Worm (Caenorhabditis elegans) whole organism, L4 larva: ENCODE results near the gene ceh-76.

Experiments
- D1046.2 ChIP-seq: fragments of 200-800 bp; sonication (Bioruptor generic); IDR thresholded peaks from 2 replicates; pipeline ENCODE4 v1.3.6; 2022; ENCODE audit warnings: missing genetic modification characterization, missing compliant biosample characterization
- F26F4.8 ChIP-seq: fragments of 200-800 bp; sonication (Bioruptor generic); conservative IDR thresholded peaks from 2 replicates; pipeline ENCODE4 v1.3.6; 2022; ENCODE audit warnings: missing genetic modification characterization, missing compliant biosample characterization
- T20F7.1 ChIP-seq: fragments of 200-800 bp; sonication (Bioruptor generic); optimal IDR thresholded peaks from 2 replicates; lab custom pipeline; 2018; ENCODE audit warnings: mild to moderate bottlenecking, missing genetic modification characterization, missing compliant biosample characterization
- ZK337.2 ChIP-seq: fragments of 200-800 bp; sonication (Bioruptor generic); IDR thresholded peaks from 2 replicates; pipeline ENCODE4 v1.3.6; 2022; ENCODE audit warnings: missing genetic modification reagents, missing genetic modification characterization, missing compliant biosample characterization
- ceh-20 ChIP-seq: fragments of 200-800 bp; sonication (Bioruptor generic); IDR thresholded peaks from 2 replicates; pipeline ENCODE4 v1.3.6; 2022; ENCODE audit warnings: missing genetic modification reagents, missing genetic modification characterization, missing compliant biosample characterization
- ces-1 ChIP-seq: fragments of 150-350 bp; sonication (generic microtip); optimal IDR thresholded peaks from 4 replicates; lab custom pipeline; 2014; ENCODE audit warnings: missing biosample characterization, missing genetic modification reagents, missing genetic modification characterization
- cey-2 ChIP-seq: sonication (generic microtip); optimal IDR thresholded peaks from 3 replicates; lab custom pipeline; 2017; ENCODE audit warnings: missing genetic modification characterization, mild to moderate bottlenecking, missing compliant biosample characterization, antibody characterized with exemption, borderline replicate concordance; ENCODE audit not compliant: insufficient read depth
- ctbp-1 ChIP-seq: fragments of 200-800 bp; sonication (Bioruptor generic); IDR thresholded peaks from 2 replicates; pipeline ENCODE4 v1.3.6; 2022; ENCODE audit warnings: missing genetic modification reagents, missing genetic modification characterization, missing compliant biosample characterization
- daf-16 ChIP-seq, 3 experiments: sonication (generic microtip); optimal IDR thresholded peaks; 2 replicates each; lab custom pipeline; 2016 to 2017; ENCODE audit warnings: missing genetic modification characterization in 3 of 3, missing genetic modification reagents in 3 of 3, mild to moderate bottlenecking in 2 of 3, missing compliant biosample characterization in 2 of 3, missing biosample characterization in 1 of 3, moderate library complexity in 1 of 3
- daf-8 ChIP-seq: fragments of 200-800 bp; sonication (Bioruptor generic); IDR thresholded peaks from 2 replicates; pipeline ENCODE4 v1.3.6; 2022; ENCODE audit warnings: missing genetic modification characterization, missing compliant biosample characterization
- dmd-6 ChIP-seq: fragments of 200-800 bp; sonication (Bioruptor generic); IDR thresholded peaks from 2 replicates; pipeline ENCODE4 v1.3.6; 2022; ENCODE audit warnings: missing genetic modification reagents, missing genetic modification characterization, missing compliant biosample characterization
- dpl-1 ChIP-seq: fragments of 150-350 bp; optimal IDR thresholded peaks from 2 replicates; lab custom pipeline; 2014; ENCODE audit warnings: missing biosample characterization, missing genetic modification reagents, missing genetic modification characterization
- duxl-1 ChIP-seq: sonication (generic microtip); optimal IDR thresholded peaks from 2 replicates; lab custom pipeline; 2016; ENCODE audit warnings: mild to moderate bottlenecking, missing genetic modification characterization, moderate library complexity, missing compliant biosample characterization; ENCODE audit not compliant: poor library complexity
- dve-1 ChIP-seq: sonication (generic microtip); optimal IDR thresholded peaks from 2 replicates; lab custom pipeline; 2017; ENCODE audit warnings: antibody characterized with exemption, mild to moderate bottlenecking, missing genetic modification characterization, missing compliant biosample characterization; ENCODE audit not compliant: insufficient read depth
- hlh-11 ChIP-seq: fragments of 200-800 bp; sonication (Bioruptor generic); optimal IDR thresholded peaks from 2 replicates; lab custom pipeline; 2018; ENCODE audit warnings: mild to moderate bottlenecking, missing genetic modification characterization, missing compliant biosample characterization
- hlh-30 ChIP-seq: sonication (generic microtip); optimal IDR thresholded peaks from 2 replicates; lab custom pipeline; 2017; ENCODE audit warnings: antibody characterized with exemption, mild to moderate bottlenecking, missing genetic modification characterization, missing compliant biosample characterization; ENCODE audit not compliant: insufficient read depth
- lin-39 ChIP-seq: fragments of 150-350 bp; optimal IDR thresholded peaks from 2 replicates; lab custom pipeline; 2014; ENCODE audit warnings: missing biosample characterization, missing genetic modification reagents, missing genetic modification characterization
- lir-3 ChIP-seq: sonication (generic microtip); optimal IDR thresholded peaks from 2 replicates; lab custom pipeline; 2016; ENCODE audit warnings: mild to moderate bottlenecking, missing genetic modification characterization, missing compliant biosample characterization
- lsy-2 ChIP-seq, 2 experiments: fragments of 150-350 bp in 1 of 2; sonication (generic microtip) in 1 of 2; optimal IDR thresholded peaks; 2 replicates each; lab custom pipeline; 2014 to 2017; ENCODE audit warnings: missing biosample characterization in 2 of 2, missing genetic modification characterization in 2 of 2
- mdl-1 ChIP-seq, 2 experiments: fragments of 150-350 bp in 1 of 2; sonication (generic microtip) in 1 of 2; optimal IDR thresholded peaks; 2 replicates each; lab custom pipeline; 2014 to 2017; ENCODE audit warnings: missing biosample characterization in 2 of 2, missing genetic modification characterization in 2 of 2
- mep-1 ChIP-seq: fragments of 150-350 bp; sonication (generic microtip); optimal IDR thresholded peaks from 3 replicates; lab custom pipeline; 2014; ENCODE audit warnings: missing biosample characterization, missing genetic modification characterization
- mes-2 ChIP-seq: sonication (generic microtip); optimal IDR thresholded peaks from 2 replicates; lab custom pipeline; 2016; ENCODE audit warnings: missing genotype, mild to moderate bottlenecking, missing genetic modification characterization, missing compliant biosample characterization; ENCODE audit not compliant: poor library complexity, severe bottlenecking
- mxl-2 ChIP-seq: fragments of 200-800 bp; sonication (Bioruptor generic); conservative IDR thresholded peaks from 2 replicates; pipeline ENCODE4 v1.3.6; 2022; ENCODE audit warnings: missing genetic modification reagents, missing genetic modification characterization, missing compliant biosample characterization
- mxl-3 ChIP-seq: fragments of 200-800 bp; sonication (Bioruptor generic); optimal IDR thresholded peaks from 2 replicates; lab custom pipeline; 2018; ENCODE audit warnings: mild to moderate bottlenecking, missing genetic modification characterization, missing compliant biosample characterization
- nhr-111 ChIP-seq: fragments of 200-800 bp; sonication (Bioruptor generic); optimal IDR thresholded peaks from 2 replicates; lab custom pipeline; 2018; ENCODE audit warnings: mild to moderate bottlenecking, missing genetic modification characterization, missing compliant biosample characterization
- nhr-237 ChIP-seq: sonication (generic microtip); optimal IDR thresholded peaks from 2 replicates; lab custom pipeline; 2017; ENCODE audit warnings: missing biosample characterization, missing genetic modification characterization
- nhr-28 ChIP-seq: fragments of 150-350 bp; optimal IDR thresholded peaks from 2 replicates; lab custom pipeline; 2014; ENCODE audit warnings: missing biosample characterization, missing genetic modification characterization
- nhr-48 ChIP-seq: sonication (generic microtip); optimal IDR thresholded peaks from 2 replicates; lab custom pipeline; 2016; ENCODE audit warnings: mild to moderate bottlenecking, missing genetic modification characterization, missing compliant biosample characterization
- nhr-76 ChIP-seq: fragments of 150-350 bp; optimal IDR thresholded peaks from 2 replicates; lab custom pipeline; 2014; ENCODE audit warnings: missing biosample characterization, missing genetic modification characterization
- nhr-77 ChIP-seq: fragments of 150-350 bp; optimal IDR thresholded peaks from 2 replicates; lab custom pipeline; 2014; ENCODE audit warnings: missing biosample characterization, missing genetic modification characterization
- pha-4 ChIP-seq, 2 experiments: fragments of 150-350 bp in 1 of 2; fragments of 200-800 bp in 1 of 2; sonication (Bioruptor generic) in 1 of 2; IDR thresholded peaks in 1 of 2; optimal IDR thresholded peaks in 1 of 2; 2 replicates each; pipeline versions ENCODE4 v1.3.6 to Lab custom; 2014 to 2022; ENCODE audit warnings: missing genetic modification characterization in 2 of 2, missing genetic modification reagents in 2 of 2, missing biosample characterization in 1 of 2, missing compliant biosample characterization in 1 of 2
- php-3 ChIP-seq: fragments of 200-800 bp; sonication (Bioruptor generic); IDR thresholded peaks from 2 replicates; pipeline ENCODE4 v1.3.6; 2022; ENCODE audit warnings: missing genetic modification reagents, missing genetic modification characterization, missing compliant biosample characterization
- set-16 ChIP-seq: fragments of 200-800 bp; sonication (Bioruptor generic); IDR thresholded peaks from 2 replicates; pipeline ENCODE4 v1.3.6; 2022; ENCODE audit warnings: missing genetic modification reagents, missing genetic modification characterization, missing compliant biosample characterization
- spr-1 ChIP-seq: sonication (generic microtip); optimal IDR thresholded peaks from 2 replicates; lab custom pipeline; 2016; ENCODE audit warnings: mild to moderate bottlenecking, missing genetic modification characterization, missing compliant biosample characterization
- spr-3 ChIP-seq: fragments of 200-800 bp; sonication (Bioruptor generic); optimal IDR thresholded peaks from 2 replicates; lab custom pipeline; 2018; ENCODE audit warnings: mild to moderate bottlenecking, missing genetic modification characterization, missing compliant biosample characterization
- unc-39 ChIP-seq: sonication (generic microtip); optimal IDR thresholded peaks from 2 replicates; lab custom pipeline; 2017; ENCODE audit warnings: missing biosample characterization, missing genetic modification characterization
- zip-2 ChIP-seq: fragments of 150-350 bp; optimal IDR thresholded peaks from 2 replicates; lab custom pipeline; 2014; ENCODE audit warnings: missing biosample characterization, missing genetic modification characterization
- ztf-7 ChIP-seq: fragments of 150-350 bp; optimal IDR thresholded peaks from 2 replicates; lab custom pipeline; 2014; ENCODE audit warnings: missing biosample characterization, missing genetic modification characterization

The ceh-76 gene

DNA sequence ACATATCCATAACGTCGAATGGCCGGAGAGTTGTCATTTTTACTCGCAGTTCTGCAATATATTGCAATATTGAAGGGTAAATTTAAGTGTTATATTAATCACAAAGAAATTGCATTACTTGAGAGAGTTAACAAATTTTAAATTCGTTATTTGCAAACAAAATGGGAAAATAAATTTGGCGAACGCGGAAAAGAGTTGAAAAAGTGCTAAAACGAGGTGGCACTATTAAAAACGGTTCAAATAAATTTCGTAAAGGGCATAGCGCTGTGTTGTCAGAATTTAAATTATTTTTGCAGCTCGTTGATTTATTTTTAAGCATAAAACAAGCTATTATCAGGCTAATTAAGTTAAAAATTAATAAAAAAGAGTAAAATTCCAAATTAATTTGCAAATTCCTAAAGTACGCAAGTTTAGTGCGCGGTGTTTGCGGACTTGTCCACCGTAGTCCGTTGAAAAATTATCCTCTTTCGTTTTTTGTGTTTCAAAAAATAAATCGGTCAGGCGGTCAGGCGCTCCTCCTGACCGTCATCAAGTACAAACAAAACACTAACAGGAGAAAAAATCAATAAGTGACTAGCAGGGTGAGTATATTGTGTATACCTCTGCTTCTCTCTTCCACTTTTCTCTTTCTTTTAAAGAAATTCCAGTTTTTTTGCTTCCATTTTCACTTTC, 11.0 kb downstream of the ceh-76 start, which contains the start of the genes natb-1 and abhd-12:
Gene natb-1, minus strand, starts transcription at position 51 of the 672 bp plus-strand sequence.
Gene abhd-12, plus strand, starts transcription at position 499 of the 672 bp plus-strand sequence.
- TF ChIP-seq hlh-30 (peak; percentile 95), ztf-7 (tag; lab: Kevin White, UChicago) (no peak), dpl-1 (GFP tag; lab: Kevin White, UChicago) (peak; percentile 21), set-16 (GFP tag; lab: Robert Waterston, UW) (no peak), ctbp-1 (GFP tag; lab: Robert Waterston, UW) (no peak), mes-2 (tag; lab: Kevin White, UChicago) (peak; percentile 46), nhr-76 (no peak), ZK337.2 (GFP tag; lab: Robert Waterston, UW) (no peak), dmd-6 (GFP tag; lab: Robert Waterston, UW) (no peak), F26F4.8 (GFP tag; lab: Robert Waterston, UW) (no peak), nhr-77 (peak; percentile 50), spr-3 (no peak), hlh-11 (peak; percentile 45), ces-1 (GFP tag; lab: Kevin White, UChicago) (no peak), unc-39 (tag; lab: Kevin White, UChicago) (no peak), lsy-2 (tag; optimal IDR thresholded peaks at IDR 0.05; lab: Kevin White, UChicago) (peak; percentile 39 to 96), nhr-111 (GFP tag; lab: Kevin White, UChicago) (no peak), lin-39 (tag; lab: Kevin White, UChicago) (no peak), mxl-2 (GFP tag; lab: Robert Waterston, UW) (no peak), cey-2 (tag; lab: Kevin White, UChicago) (no peak), nhr-48 (tag; lab: Kevin White, UChicago) (no peak), daf-8 (no peak), ceh-20 (no peak), nhr-28 (tag; lab: Kevin White, UChicago) (peak; percentile 40), mxl-3 (GFP tag; lab: Kevin White, UChicago) (peak; percentile 11), nhr-237 (tag; lab: Kevin White, UChicago) (no peak), mdl-1 (tag; optimal IDR thresholded peaks at IDR 0.05; lab: Kevin White, UChicago) (no peak), lir-3 (tag; lab: Kevin White, UChicago) (no peak), pha-4 (GFP tag; IDR thresholded peaks at IDR 0.05; lab: Robert Waterston, UW) (no peak), pha-4 (tag; optimal IDR thresholded peaks at IDR 0.05; lab: Kevin White, UChicago) (peak; percentile 92), php-3 (GFP tag; lab: Robert Waterston, UW) (no peak), D1046.2 (no peak), spr-1 (tag; lab: Kevin White, UChicago) (no peak), duxl-1 (tag; lab: Kevin White, UChicago) (no peak), daf-16 (GFP tag; optimal IDR thresholded peaks at IDR 0.05; lab: Kevin White, UChicago) (no peak), daf-16 (tag; optimal IDR thresholded peaks at IDR 0.05; lab: Kevin White, UChicago) (peak; percentile 56), zip-2 (no peak), dve-1 (peak; percentile 57), T20F7.1 (GFP tag; lab: Kevin White, UChicago) (no peak), mep-1 (peak; percentile 41)
- TF ChIP-seq, all 104 proteins: peak for 12
